Fruit fly (Drosophila melanogaster) whole organism, wandering third instar larva: Measurements from ENCODE around the gene PAPLA1.

ENCODE experiments used
- dsf ChIP-seq: sonication (Bioruptor generic); optimal IDR thresholded peaks from 2 replicates; lab custom pipeline; 2016; ENCODE audit warnings: missing biosample characterization, missing genetic modification characterization, borderline replicate concordance
- lola ChIP-seq: fragments of >200 bp; optimal IDR thresholded peaks from 2 replicates; lab custom pipeline; 2017; ENCODE audit warnings: missing biosample characterization, missing genetic modification characterization

DNA sequence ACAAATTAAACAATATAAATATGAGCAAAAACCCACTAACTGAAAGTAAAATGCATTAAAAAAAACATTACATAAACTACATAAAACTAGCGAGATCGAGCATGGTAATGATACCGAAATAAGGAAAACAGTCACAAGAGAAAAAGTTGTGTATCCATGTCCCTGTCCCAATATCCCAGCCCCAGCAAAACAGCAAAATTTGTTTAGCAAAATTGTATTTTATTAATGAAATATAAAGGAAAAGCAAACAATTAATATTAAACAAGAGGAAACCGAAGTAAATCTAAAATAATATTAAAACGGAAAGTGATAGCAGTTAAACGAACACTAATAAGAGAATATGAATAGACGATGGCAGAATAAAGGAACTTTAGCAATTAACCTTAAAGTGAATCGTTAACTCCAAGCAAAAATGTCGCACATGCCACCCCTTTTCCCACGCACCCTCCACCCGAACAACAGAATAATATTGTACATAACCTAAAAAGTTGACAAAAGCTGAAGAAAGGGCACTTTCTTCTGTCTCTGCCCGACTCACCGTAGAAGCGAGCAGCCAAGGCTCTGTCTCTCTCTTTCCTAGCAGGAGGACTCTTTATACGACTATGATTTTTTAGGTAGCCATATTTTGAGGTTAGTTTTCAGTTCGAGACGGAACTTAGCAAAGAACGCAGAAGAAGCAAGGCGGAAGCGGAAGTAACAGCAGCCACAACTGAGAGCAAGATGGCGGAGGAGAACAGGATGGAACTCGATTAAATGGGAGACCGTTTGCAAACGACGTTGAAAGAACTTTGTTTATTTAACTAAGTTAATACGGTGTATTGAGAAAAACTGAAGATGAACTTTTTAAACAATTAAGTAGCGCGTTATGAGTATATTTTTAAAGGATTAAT lies 48.6 kb downstream of the PAPLA1 start:
- TF ChIP-seq dsf (GFP tag; lab: Kevin White, UChicago) (no peak), lola (no peak)
